Fruit fly (Drosophila melanogaster) Kc167 (cell line): ENCODE data around the gene CG34433.

ENCODE experiments used
- Myc ChIP-seq: fragments of >200 bp; optimal IDR thresholded peaks from 2 replicates; lab custom pipeline; 2017; ENCODE audit warnings: missing external identifiers
- Sin3A ChIP-seq: fragments of >200 bp; optimal IDR thresholded peaks from 2 replicates; lab custom pipeline; 2018; ENCODE audit warnings: missing external identifiers
- h ChIP-seq: fragments of >200 bp; optimal IDR thresholded peaks from 3 replicates; lab custom pipeline; 2018; ENCODE audit warnings: missing external identifiers
- insv ChIP-seq: fragments of >200 bp; optimal IDR thresholded peaks from 3 replicates; lab custom pipeline; 2018; ENCODE audit warnings: missing external identifiers
- psq ChIP-seq: fragments of >200 bp; optimal IDR thresholded peaks from 2 replicates; lab custom pipeline; 2017; ENCODE audit warnings: missing external identifiers
- ttk ChIP-seq: sonication (Bioruptor generic); optimal IDR thresholded peaks from 2 replicates; lab custom pipeline; 2017; ENCODE audit warnings: missing external identifiers

dm6 chr3R:30616098-30616857 lies 33.5 kb upstream of the CG34433 start:
- TF ChIP-seq insv (lab: Kevin White, UChicago) = no peak
- TF ChIP-seq Myc = no peak
- no peak for TF ChIP-seq h (lab: Kevin White, UChicago)
- no peak for TF ChIP-seq Sin3A (lab: Kevin White, UChicago)
- no peak for TF ChIP-seq psq (lab: Kevin White, UChicago)
- TF ChIP-seq ttk (lab: Kevin White, UChicago) = no peak
